Worm (Caenorhabditis elegans): Measurements from ENCODE around the gene dhhc-6.

dhhc-6 gene

ce11 chrIV:12154195-12154677, 29.5 kb downstream of the dhhc-6 start, which contains the start of gene B0001.7:
TSS of gene B0001.7 (minus strand) at chrIV:12154245.
- TF ChIP-seq nhr-237 (tag; optimal IDR thresholded peaks at IDR 0.05) (no peak), nhr-11 (tag; optimal IDR thresholded peaks at IDR 0.05) (no peak), nhr-12 (tag; optimal IDR thresholded peaks at IDR 0.05) (no peak), ztf-11 (tag; optimal IDR thresholded peaks at IDR 0.05) (no peak), tbx-2 (tag; optimal IDR thresholded peaks at IDR 0.05) (no peak), sea-2 (GFP tag; optimal IDR thresholded peaks at IDR 0.05) (no peak), ceh-82 (tag; optimal IDR thresholded peaks at IDR 0.05) (no peak), aly-2 (tag; optimal IDR thresholded peaks at IDR 0.05) (no peak), nhr-23 (tag; optimal IDR thresholded peaks at IDR 0.05) (no peak), nhr-67 (tag; optimal IDR thresholded peaks at IDR 0.05) (no peak), daf-12 (tag; optimal IDR thresholded peaks at IDR 0.05) (no peak), hmg-11 (tag; optimal IDR thresholded peaks at IDR 0.05) (no peak), unc-39 (tag; optimal IDR thresholded peaks at IDR 0.05) (no peak)

ce11 chrIV:12156642-12157233, 32.0 kb downstream of the dhhc-6 start, which contains the start of gene eri-12:
TSS of gene eri-12 (plus strand) at chrIV:12156838.
- TF ChIP-seq pha-4 (tag; optimal IDR thresholded peaks at IDR 0.05) = peak; percentile 0
- no peak for TF ChIP-seq pqm-1 (tag; optimal IDR thresholded peaks at IDR 0.05)

- TF ChIP-seq nhr-11 (tag; optimal IDR thresholded peaks at IDR 0.05) (no peak), nhr-77 (tag; optimal IDR thresholded peaks at IDR 0.05) (no peak), mdl-1 (tag; optimal IDR thresholded peaks at IDR 0.05) (no peak), ceh-28 (tag; optimal IDR thresholded peaks at IDR 0.05) (peak; percentile 34), elt-2 (tag; optimal IDR thresholded peaks at IDR 0.05) (no peak), nhr-25 (tag; optimal IDR thresholded peaks at IDR 0.05) (peak; percentile 7)
These were observed 33.2 kb downstream of the dhhc-6 start for ce11 chrIV:12157915-12158314.

ce11 chrIV:12160421-12160820, 35.7 kb downstream of the dhhc-6 start:
- TF ChIP-seq unc-39 (tag; optimal IDR thresholded peaks at IDR 0.05) = no peak
- no peak for TF ChIP-seq ZK546.5 (tag; optimal IDR thresholded peaks at IDR 0.05)
- TF ChIP-seq eor-1 (tag; optimal IDR thresholded peaks at IDR 0.05) = no peak
- TF ChIP-seq lsy-12 (tag; optimal IDR thresholded peaks at IDR 0.05) = no peak
- no peak for TF ChIP-seq nhr-237 (tag; optimal IDR thresholded peaks at IDR 0.05)
- TF ChIP-seq nhr-77 (tag; optimal IDR thresholded peaks at IDR 0.05) = no peak
- TF ChIP-seq unc-62 (GFP tag; optimal IDR thresholded peaks at IDR 0.05) = no peak
- TF ChIP-seq pha-4 (tag; optimal IDR thresholded peaks at IDR 0.05) = no peak
- no peak for TF ChIP-seq ama-1 (optimal IDR thresholded peaks at IDR 0.05)
- TF ChIP-seq daf-12 (tag; optimal IDR thresholded peaks at IDR 0.05) = no peak
- TF ChIP-seq egl-27 (tag; optimal IDR thresholded peaks at IDR 0.05) = no peak
- TF ChIP-seq lin-15B (tag; optimal IDR thresholded peaks at IDR 0.05) = no peak
- TF ChIP-seq zag-1 (tag; optimal IDR thresholded peaks at IDR 0.05) = no peak
- no peak for TF ChIP-seq jun-1 (tag; optimal IDR thresholded peaks at IDR 0.05)

ce11 chrIV:12162732-12163131, 38.0 kb downstream of the dhhc-6 start:
- TF ChIP-seq elt-2 (tag; optimal IDR thresholded peaks at IDR 0.05) = no peak
- TF ChIP-seq lsy-12 (tag; optimal IDR thresholded peaks at IDR 0.05) = no peak
- TF ChIP-seq hmg-11 (tag; optimal IDR thresholded peaks at IDR 0.05) = no peak
- TF ChIP-seq unc-62 (GFP tag; optimal IDR thresholded peaks at IDR 0.05) = no peak

- TF ChIP-seq egl-27 (tag; optimal IDR thresholded peaks at IDR 0.05) = no peak
- peak; percentile 45 for TF ChIP-seq pqm-1 (tag; optimal IDR thresholded peaks at IDR 0.05)
- peak; percentile 49 for TF ChIP-seq pha-4 (tag; optimal IDR thresholded peaks at IDR 0.05)
- TF ChIP-seq nhr-25 (tag; optimal IDR thresholded peaks at IDR 0.05) = no peak
- no peak for TF ChIP-seq lin-15B (tag; optimal IDR thresholded peaks at IDR 0.05)
- TF ChIP-seq elt-2 (tag; optimal IDR thresholded peaks at IDR 0.05) = peak; percentile 65
These were observed 40.8 kb downstream of the dhhc-6 start for ce11 chrIV:12165432-12166078.

- TF ChIP-seq elt-3 (tag; optimal IDR thresholded peaks at IDR 0.05) = no peak
- TF ChIP-seq lin-39 (tag; optimal IDR thresholded peaks at IDR 0.05) = no peak
- TF ChIP-seq ceh-9 (tag; optimal IDR thresholded peaks at IDR 0.05) = no peak
- no peak for TF ChIP-seq zag-1 (tag; optimal IDR thresholded peaks at IDR 0.05)
- TF ChIP-seq ceh-28 (tag; optimal IDR thresholded peaks at IDR 0.05) = no peak
- TF ChIP-seq lsy-12 (tag; optimal IDR thresholded peaks at IDR 0.05) = no peak
- TF ChIP-seq mml-1 (tag; optimal IDR thresholded peaks at IDR 0.05) = no peak
- no peak for TF ChIP-seq elt-1 (tag; optimal IDR thresholded peaks at IDR 0.05)
- TF ChIP-seq nhr-28 (tag; optimal IDR thresholded peaks at IDR 0.05) = no peak
- TF ChIP-seq ztf-11 (tag; optimal IDR thresholded peaks at IDR 0.05) = no peak
- TF ChIP-seq pqm-1 (tag; optimal IDR thresholded peaks at IDR 0.05) = no peak
- TF ChIP-seq nhr-77 (tag; optimal IDR thresholded peaks at IDR 0.05) = no peak
- no peak for TF ChIP-seq unc-62 (GFP tag; optimal IDR thresholded peaks at IDR 0.05)
- TF ChIP-seq egl-5 (tag; optimal IDR thresholded peaks at IDR 0.05) = no peak
- no peak for TF ChIP-seq mdl-1 (tag; optimal IDR thresholded peaks at IDR 0.05)
- TF ChIP-seq nfya-1 (tag; optimal IDR thresholded peaks at IDR 0.05; ENCODE audit: insufficient read depth) = no peak
- TF ChIP-seq egl-27 (tag; optimal IDR thresholded peaks at IDR 0.05) = no peak
These were observed 43.2 kb downstream of the dhhc-6 start, which contains the start of gene F20B10.3 for ce11 chrIV:12167944-12168343. TSS of gene F20B10.3 (plus strand) at chrIV:12168244.

Measured in whole organism, L3 larva.